Fruit fly (Drosophila melanogaster) whole organism, embryonic: ENCODE measurements around the gene Nepl9.

Experiments used
- Atf-2 ChIP-seq: fragments of 200-800 bp; sonication (Bioruptor generic); optimal IDR thresholded peaks from 2 replicates; lab custom pipeline; 2016; ENCODE audit warnings: missing biosample characterization, missing genetic modification characterization
- Atf3 ChIP-seq: fragments of 200-800 bp; sonication (Bioruptor generic); optimal IDR thresholded peaks from 3 replicates; lab custom pipeline; 2016; ENCODE audit warnings: missing biosample characterization, missing genetic modification characterization
- CG11695 ChIP-seq: fragments of 200-800 bp; sonication (Bioruptor generic); IDR thresholded peaks from 3 replicates; pipeline ENCODE4 v1.3.6; 2022; ENCODE audit warnings: missing biosample characterization, missing genetic modification characterization
- CG12769 ChIP-seq: fragments of 200-800 bp; sonication (Bioruptor generic); optimal IDR thresholded peaks from 2 replicates; lab custom pipeline; 2019; ENCODE audit warnings: missing biosample characterization, mild to moderate bottlenecking, missing genetic modification characterization, moderate library complexity
- CG12942 ChIP-seq: fragments of 200-800 bp; sonication (Bioruptor generic); optimal IDR thresholded peaks from 3 replicates; lab custom pipeline; 2016; ENCODE audit warnings: missing biosample characterization, missing genetic modification characterization
- CG15269 ChIP-seq: fragments of 200-800 bp; sonication (Bioruptor generic); optimal IDR thresholded peaks from 2 replicates; lab custom pipeline; 2018; ENCODE audit warnings: missing biosample characterization, mild to moderate bottlenecking, missing genetic modification characterization, moderate library complexity
- CG2889 ChIP-seq: fragments of 200-800 bp; sonication (Bioruptor generic); IDR thresholded peaks from 3 replicates; pipeline ENCODE4 v1.3.6; 2022; ENCODE audit warnings: missing biosample characterization, missing genetic modification characterization
- CG30403 ChIP-seq: fragments of 200-800 bp; sonication (Bioruptor generic); optimal IDR thresholded peaks from 3 replicates; lab custom pipeline; 2016; ENCODE audit warnings: missing biosample characterization, missing genetic modification characterization
- CG3407 ChIP-seq: fragments of 200-800 bp; sonication (Bioruptor generic); optimal IDR thresholded peaks from 2 replicates; lab custom pipeline; 2018; ENCODE audit warnings: missing biosample characterization, mild to moderate bottlenecking, missing genetic modification characterization
- CG34224 ChIP-seq: fragments of 200-800 bp; sonication (Bioruptor generic); IDR thresholded peaks from 3 replicates; pipeline ENCODE4 v1.3.6; 2022; ENCODE audit warnings: missing biosample characterization, missing genetic modification characterization; ENCODE audit not compliant: partially characterized antibody
- CG34376 ChIP-seq: fragments of 200-800 bp; sonication (Bioruptor generic); optimal IDR thresholded peaks from 2 replicates; lab custom pipeline; 2018; ENCODE audit warnings: missing biosample characterization, mild to moderate bottlenecking, missing genetic modification characterization
- CG3995 ChIP-seq: fragments of 200-800 bp; sonication (Bioruptor generic); optimal IDR thresholded peaks from 3 replicates; lab custom pipeline; 2016; ENCODE audit warnings: missing biosample characterization, missing genetic modification characterization
- CG4820 ChIP-seq: fragments of 200-800 bp; sonication (Bioruptor generic); optimal IDR thresholded peaks from 3 replicates; lab custom pipeline; 2016; ENCODE audit warnings: missing biosample characterization, missing genetic modification characterization
- CG8089 ChIP-seq: fragments of 200-800 bp; sonication (Bioruptor generic); optimal IDR thresholded peaks from 3 replicates; lab custom pipeline; 2016; ENCODE audit warnings: missing biosample characterization, missing genetic modification characterization
- CG8290 ChIP-seq, 3 experiments: fragments of 200-800 bp; sonication (Bioruptor generic); optimal IDR thresholded peaks; 2 replicates each; lab custom pipeline; 2016 to 2019; ENCODE audit warnings: missing biosample characterization in 3 of 3, missing genetic modification characterization in 3 of 3, mild to moderate bottlenecking in 2 of 3, moderate library complexity in 1 of 3
- Dbx ChIP-seq: fragments of 200-800 bp; sonication (Bioruptor generic); IDR thresholded peaks from 3 replicates; pipeline ENCODE4 v1.3.6; 2022; ENCODE audit warnings: missing biosample characterization, missing genetic modification characterization
- Ets65A ChIP-seq: fragments of 200-800 bp; sonication (Bioruptor generic); peaks from one replicate; lab custom pipeline; 2016; ENCODE audit warnings: missing biosample characterization, missing genetic modification characterization
- GATAe ChIP-seq: fragments of 200-800 bp; sonication (Bioruptor generic); conservative IDR thresholded peaks from 2 replicates; pipeline ENCODE4 v1.3.6; 2022; ENCODE audit warnings: missing biosample characterization, missing genetic modification characterization
- HHEX ChIP-seq: fragments of 200-800 bp; sonication (Bioruptor generic); optimal IDR thresholded peaks from 3 replicates; lab custom pipeline; 2017; ENCODE audit warnings: missing biosample characterization, mild to moderate bottlenecking, missing genetic modification characterization, missing genetic modification reagents
- Hmx ChIP-seq: fragments of 200-800 bp; sonication (Bioruptor generic); optimal IDR thresholded peaks from 2 replicates; lab custom pipeline; 2016; ENCODE audit warnings: missing biosample characterization, missing genetic modification characterization
- Hr78 ChIP-seq, 2 experiments: fragments of 200-800 bp in 1 of 2; fragments of >200 bp in 1 of 2; sonication (Bioruptor generic) in 1 of 2; optimal IDR thresholded peaks; 2 replicates each; lab custom pipeline; 2017 to 2019; ENCODE audit warnings: missing biosample characterization in 2 of 2, missing genetic modification characterization in 2 of 2, mild to moderate bottlenecking in 1 of 2, moderate library complexity in 1 of 2
- Jarid2 ChIP-seq: fragments of 200-800 bp; sonication (Bioruptor generic); optimal IDR thresholded peaks from 3 replicates; lab custom pipeline; 2017; ENCODE audit warnings: mild to moderate bottlenecking, missing biosample characterization, missing genetic modification reagents, missing genetic modification characterization
- Kr ChIP-seq: fragments of 200-800 bp; sonication (Bioruptor generic); optimal IDR thresholded peaks from 2 replicates; lab custom pipeline; 2017; ENCODE audit warnings: missing biosample characterization, mild to moderate bottlenecking, missing genetic modification characterization
- Lpt ChIP-seq: fragments of >200 bp; optimal IDR thresholded peaks from 2 replicates; lab custom pipeline; 2018; ENCODE audit warnings: missing biosample characterization, missing genetic modification characterization
- Med ChIP-seq: fragments of 200-800 bp; sonication (Bioruptor generic); peaks from one replicate; lab custom pipeline; 2016; ENCODE audit warnings: missing biosample characterization, missing genetic modification characterization, mild to moderate bottlenecking, inconsistent platforms, moderate library complexity
- Meics ChIP-seq: fragments of 200-800 bp; sonication (Bioruptor generic); optimal IDR thresholded peaks from 2 replicates; lab custom pipeline; 2017; ENCODE audit warnings: missing biosample characterization, mild to moderate bottlenecking, missing genetic modification characterization
- Mes4 ChIP-seq: fragments of 200-800 bp; sonication (Bioruptor generic); optimal IDR thresholded peaks from 2 replicates; lab custom pipeline; 2016; ENCODE audit warnings: missing biosample characterization, missing genetic modification characterization
- Six4 ChIP-seq: fragments of 200-800 bp; sonication (Bioruptor generic); optimal IDR thresholded peaks from 2 replicates; lab custom pipeline; 2016; ENCODE audit warnings: missing biosample characterization, missing genetic modification characterization
- ara ChIP-seq: fragments of 200-800 bp; sonication (Bioruptor generic); IDR thresholded peaks from 2 replicates; pipeline ENCODE4 v1.3.6; 2022; ENCODE audit warnings: missing biosample characterization, missing genetic modification characterization
- ato ChIP-seq: fragments of 200-800 bp; sonication (Bioruptor generic); IDR thresholded peaks from 2 replicates; pipeline ENCODE4 v1.3.6; 2022; ENCODE audit warnings: missing biosample characterization, missing genetic modification characterization; ENCODE audit not compliant: partially characterized antibody
- bowl ChIP-seq: fragments of 200-800 bp; sonication (Bioruptor generic); IDR thresholded peaks from 2 replicates; pipeline ENCODE4 v1.3.6; 2022; ENCODE audit warnings: missing biosample characterization, missing genetic modification characterization
- chinmo ChIP-seq: fragments of 200-800 bp; sonication (Bioruptor generic); IDR thresholded peaks from 4 replicates; pipeline ENCODE4 v1.3.6; 2022; ENCODE audit warnings: missing biosample characterization, missing genetic modification characterization; ENCODE audit not compliant: partially characterized antibody
- chm ChIP-seq: fragments of 200-800 bp; sonication (Bioruptor generic); IDR thresholded peaks from 2 replicates; pipeline ENCODE4 v1.3.6; 2022; ENCODE audit warnings: missing biosample characterization, missing genetic modification characterization
- crol ChIP-seq: fragments of 200-800 bp; sonication (Bioruptor generic); IDR thresholded peaks from 2 replicates; pipeline ENCODE4 v1.3.6; 2022; ENCODE audit warnings: missing biosample characterization, missing genetic modification characterization
- danr ChIP-seq: fragments of 200-800 bp; sonication (Bioruptor generic); IDR thresholded peaks from 2 replicates; pipeline ENCODE4 v1.3.6; 2022; ENCODE audit warnings: missing biosample characterization, missing genetic modification characterization
- emc ChIP-seq: fragments of 200-800 bp; sonication (Bioruptor generic); optimal IDR thresholded peaks from 2 replicates; lab custom pipeline; 2016; ENCODE audit warnings: missing biosample characterization, missing genetic modification characterization
- exex ChIP-seq: fragments of 200-800 bp; sonication (Bioruptor generic); optimal IDR thresholded peaks from 4 replicates; lab custom pipeline; 2018; ENCODE audit warnings: missing biosample characterization, mild to moderate bottlenecking, missing genetic modification characterization, moderate library complexity
- grn ChIP-seq: fragments of 200-800 bp; sonication (Bioruptor generic); optimal IDR thresholded peaks from 3 replicates; lab custom pipeline; 2017; ENCODE audit warnings: missing biosample characterization, missing genetic modification characterization
- insv ChIP-seq, 2 experiments: fragments of 200-800 bp; sonication (Bioruptor generic); optimal IDR thresholded peaks; 3 replicates each; lab custom pipeline; 2016 to 2018; ENCODE audit warnings: missing biosample characterization in 2 of 2, missing genetic modification characterization in 2 of 2
- kah ChIP-seq: fragments of 200-800 bp; sonication (Bioruptor generic); optimal IDR thresholded peaks from 2 replicates; lab custom pipeline; 2018; ENCODE audit warnings: missing biosample characterization, mild to moderate bottlenecking, missing genetic modification characterization
- mam ChIP-seq: fragments of 200-800 bp; sonication (Bioruptor generic); optimal IDR thresholded peaks from 3 replicates; lab custom pipeline; 2016; ENCODE audit warnings: missing biosample characterization, missing genetic modification characterization
- mirr ChIP-seq: fragments of 200-800 bp; sonication (Bioruptor generic); optimal IDR thresholded peaks from 3 replicates; lab custom pipeline; 2018; ENCODE audit warnings: missing biosample characterization, mild to moderate bottlenecking, missing genetic modification characterization
- rib ChIP-seq: fragments of 200-800 bp; sonication (Bioruptor generic); IDR thresholded peaks from 2 replicates; pipeline ENCODE4 v1.3.6; 2022; ENCODE audit warnings: missing biosample characterization, missing genetic modification characterization
- stc ChIP-seq: fragments of 200-800 bp; sonication (Bioruptor generic); IDR thresholded peaks from 2 replicates; pipeline ENCODE4 v1.3.6; 2022; ENCODE audit warnings: missing biosample characterization, missing genetic modification characterization
- stwl ChIP-seq: fragments of 200-800 bp; sonication (Bioruptor generic); optimal IDR thresholded peaks from 3 replicates; lab custom pipeline; 2018; ENCODE audit warnings: missing biosample characterization, mild to moderate bottlenecking, missing genetic modification characterization, moderate library complexity
- sug ChIP-seq: fragments of 200-800 bp; optimal IDR thresholded peaks from 2 replicates; lab custom pipeline; 2019; ENCODE audit warnings: missing biosample characterization, mild to moderate bottlenecking, missing genetic modification characterization, moderate library complexity
- tll ChIP-seq, 2 experiments: fragments of 200-800 bp in 1 of 2; fragments of >200 bp in 1 of 2; sonication (Bioruptor generic) in 1 of 2; optimal IDR thresholded peaks; 2 replicates each; lab custom pipeline; 2017 to 2019; ENCODE audit warnings: missing biosample characterization in 2 of 2, missing genetic modification characterization in 2 of 2, mild to moderate bottlenecking in 1 of 2, moderate library complexity in 1 of 2
- ttk ChIP-seq: fragments of 200-800 bp; sonication (Bioruptor generic); IDR thresholded peaks from 2 replicates; pipeline ENCODE4 v2.1.2; 2022; ENCODE audit warnings: missing biosample characterization, missing genetic modification characterization
- tx ChIP-seq: fragments of 200-800 bp; sonication (Bioruptor generic); optimal IDR thresholded peaks from 2 replicates; lab custom pipeline; 2016; ENCODE audit warnings: missing biosample characterization, missing genetic modification characterization

The Nepl9 gene

DNA sequence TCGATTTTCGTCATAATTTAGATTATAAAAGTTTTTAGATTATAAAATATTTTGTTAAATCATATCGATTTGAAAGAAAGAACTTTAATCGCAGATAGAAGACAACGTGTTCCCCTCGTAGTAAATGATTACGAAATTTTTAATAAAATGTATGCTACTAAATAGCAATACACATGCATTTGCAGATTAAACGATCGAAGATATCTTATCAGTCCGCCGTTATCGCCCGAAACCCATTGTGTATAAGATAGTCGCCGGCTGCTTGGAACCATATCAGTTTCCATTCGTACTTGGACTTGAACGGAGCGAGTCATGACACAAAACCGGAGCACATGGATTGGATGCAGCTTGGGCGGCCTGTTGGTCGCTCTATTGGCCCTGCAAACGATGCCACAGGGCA lies 37.6 kb downstream of the Nepl9 start:
- TF ChIP-seq Med (GFP tag; lab: Kevin White, UChicago) (peak; percentile 15), CG2889 (GFP tag; lab: Robert Waterston, UW) (no peak), GATAe (GFP tag; lab: Robert Waterston, UW) (peak; percentile 93), mirr (GFP tag; lab: Kevin White, UChicago) (peak; percentile 91), grn (GFP tag; lab: Kevin White, UChicago) (peak; percentile 73), danr (no peak), Jarid2 (GFP tag; lab: Kevin White, UChicago) (peak; percentile 17), exex (peak; percentile 90), Atf-2 (GFP tag; lab: Kevin White, UChicago) (no peak), CG34376 (GFP tag; lab: Kevin White, UChicago) (peak; percentile 16), sug (peak; percentile 31), Ets65A (GFP tag; lab: Kevin White, UChicago) (no peak)

DNA sequence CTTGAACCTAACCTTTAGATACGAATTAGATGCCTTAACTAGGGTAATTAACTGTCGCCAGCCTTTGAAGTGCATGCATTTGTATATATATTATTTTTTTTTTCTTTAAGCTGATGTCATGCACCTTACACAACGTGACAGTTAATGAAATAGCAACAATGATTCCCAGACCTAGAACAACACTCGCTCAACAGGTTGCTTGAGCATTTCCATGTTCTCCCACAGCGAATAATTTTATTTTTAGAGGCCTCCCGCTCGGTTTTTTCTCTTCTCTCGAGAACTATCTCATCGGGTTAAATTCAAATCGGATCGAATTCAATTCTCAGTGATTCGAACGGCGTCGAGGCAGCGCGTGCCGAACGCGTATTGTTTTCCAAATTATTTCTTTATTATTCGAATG lies 38.4 kb downstream of the Nepl9 start, which contains the start of gene Ugt37D1:
Gene Ugt37D1 (plus strand): TSS at position 321 of the 400 bp plus-strand sequence.
- TF ChIP-seq chinmo (GFP tag; lab: Robert Waterston, UW) (0 out of 4 replicates have a peak, but pooled peaks have one; percentile 66), CG8290 (GFP tag; optimal IDR thresholded peaks at IDR 0.05; lab: Kevin White, UChicago) (no peak), CG8290 (tag; optimal IDR thresholded peaks at IDR 0.05; lab: Kevin White, UChicago) (no peak), ato (GFP tag; lab: Robert Waterston, UW) (no peak), Med (GFP tag; lab: Kevin White, UChicago) (peak; percentile 31), Six4 (GFP tag; lab: Kevin White, UChicago) (no peak), Lpt (no peak), ttk (GFP tag; lab: Robert Waterston, UW) (no peak), bowl (GFP tag; lab: Robert Waterston, UW) (no peak), ara (GFP tag; lab: Robert Waterston, UW) (no peak), Atf3 (GFP tag; lab: Kevin White, UChicago) (no peak), CG8089 (GFP tag; lab: Kevin White, UChicago) (no peak), HHEX (GFP tag; lab: Kevin White, UChicago) (no peak), CG3995 (no peak), CG30403 (GFP tag; lab: Kevin White, UChicago) (no peak), CG12942 (GFP tag; lab: Kevin White, UChicago) (no peak), Kr (no peak), grn (GFP tag; lab: Kevin White, UChicago) (no peak), stwl (tag; lab: Kevin White, UChicago) (no peak), chm (GFP tag; lab: Robert Waterston, UW) (0 out of 2 replicates have a peak, but pooled peaks have one; percentile 12), CG11695 (GFP tag; lab: Robert Waterston, UW) (peak; percentile 70; the same call in 1 of the 3 replicates), CG15269 (tag; lab: Kevin White, UChicago) (peak; percentile 5), tll (GFP tag; optimal IDR thresholded peaks at IDR 0.05; lab: Kevin White, UChicago) (no peak), stc (0 out of 2 replicates have a peak, but pooled peaks have one; percentile 32), emc (no peak), insv (GFP tag; optimal IDR thresholded peaks at IDR 0.05; lab: Kevin White, UChicago) (no peak), CG4820 (GFP tag; lab: Kevin White, UChicago) (no peak), Meics (GFP tag; lab: Kevin White, UChicago) (peak; percentile 24), Hmx (GFP tag; lab: Kevin White, UChicago) (no peak), Dbx (GFP tag; lab: Robert Waterston, UW) (no peak), tx (GFP tag; lab: Kevin White, UChicago) (no peak), Mes4 (GFP tag; lab: Kevin White, UChicago) (no peak), CG3407 (GFP tag; lab: Kevin White, UChicago) (no peak), rib (no peak), Hr78 (GFP tag; optimal IDR thresholded peaks at IDR 0.05; lab: Kevin White, UChicago) (peak in 1 of 2 experiments; percentile 30), mam (no peak), Jarid2 (GFP tag; lab: Kevin White, UChicago) (peak; percentile 26), kah (GFP tag; lab: Kevin White, UChicago) (peak; percentile 99), CG12769 (peak; percentile 52), CG34224 (GFP tag; lab: Robert Waterston, UW) (no peak), crol (GFP tag; lab: Robert Waterston, UW) (no peak)
